Worm (Caenorhabditis elegans) whole organism, young adult: ENCODE data around the gene srj-1.

Experiments
- C06A6.2 ChIP-seq: fragments of 200-800 bp; sonication (Bioruptor generic); conservative IDR thresholded peaks from 2 replicates; pipeline ENCODE4 v1.3.6; 2022; ENCODE audit warnings: missing genetic modification characterization, missing compliant biosample characterization
- F10E7.11 ChIP-seq: sonication (generic microtip); optimal IDR thresholded peaks from 2 replicates; lab custom pipeline; 2017; ENCODE audit warnings: mild to moderate bottlenecking, missing genetic modification characterization, moderate library complexity, missing compliant biosample characterization
- F52B5.7 ChIP-seq: sonication (generic microtip); optimal IDR thresholded peaks from 2 replicates; lab custom pipeline; 2016; ENCODE audit warnings: mild to moderate bottlenecking, missing genetic modification characterization, missing compliant biosample characterization
- K12H6.12 ChIP-seq: fragments of 200-800 bp; sonication (Bioruptor generic); optimal IDR thresholded peaks from 2 replicates; lab custom pipeline; 2018; ENCODE audit warnings: mild to moderate bottlenecking, missing genetic modification characterization, missing compliant biosample characterization
- Y53G8AR.9 ChIP-seq: fragments of 200-800 bp; sonication (Bioruptor generic); conservative IDR thresholded peaks from 2 replicates; pipeline ENCODE4 v1.3.6; 2022; ENCODE audit warnings: missing genetic modification reagents, missing genetic modification characterization, missing compliant biosample characterization
- ama-1 ChIP-seq, 3 experiments: fragments of 150-350 bp in 1 of 3; sonication (generic microtip) in 2 of 3; optimal IDR thresholded peaks; 2 replicates each; lab custom pipeline; 2014 to 2018; ENCODE audit warnings: missing biosample characterization in 2 of 3, missing genetic modification characterization in 2 of 3, missing genetic modification reagents in 2 of 3
- aptf-2 ChIP-seq: fragments of 200-800 bp; sonication (Bioruptor generic); conservative IDR thresholded peaks from 2 replicates; pipeline ENCODE4 v1.3.6; 2022; ENCODE audit warnings: missing genetic modification reagents, missing genetic modification characterization, missing compliant biosample characterization
- aptf-3 ChIP-seq: fragments of 200-800 bp; sonication (Bioruptor generic); IDR thresholded peaks from 2 replicates; pipeline ENCODE4 v1.3.6; 2022; ENCODE audit warnings: missing genetic modification characterization, missing compliant biosample characterization
- athp-1 ChIP-seq: sonication (generic microtip); optimal IDR thresholded peaks from 2 replicates; lab custom pipeline; 2017; ENCODE audit warnings: mild to moderate bottlenecking, missing genetic modification characterization, missing compliant biosample characterization
- bed-1 ChIP-seq: fragments of 200-800 bp; sonication (Bioruptor generic); IDR thresholded peaks from 2 replicates; pipeline ENCODE4 v1.3.6; 2022; ENCODE audit warnings: missing genetic modification reagents, missing genetic modification characterization, missing compliant biosample characterization
- ccch-3 ChIP-seq: fragments of 200-800 bp; sonication (Bioruptor generic); optimal IDR thresholded peaks from 2 replicates; lab custom pipeline; 2018; ENCODE audit warnings: mild to moderate bottlenecking, missing genetic modification characterization, missing compliant biosample characterization
- cebp-1 ChIP-seq, 2 experiments: fragments of 200-800 bp in 1 of 2; sonication (Bioruptor generic) in 1 of 2; sonication (generic microtip) in 1 of 2; IDR thresholded peaks in 1 of 2; optimal IDR thresholded peaks in 1 of 2; 2 replicates each; pipeline versions ENCODE4 v1.3.6 to Lab custom; 2017 to 2022; ENCODE audit warnings: missing compliant biosample characterization in 2 of 2, missing genetic modification characterization in 2 of 2, mild to moderate bottlenecking in 1 of 2, missing genetic modification reagents in 1 of 2, moderate library complexity in 1 of 2
- ceh-91 ChIP-seq: fragments of 200-800 bp; sonication (Bioruptor generic); IDR thresholded peaks from 2 replicates; pipeline ENCODE4 v1.3.6; 2022; ENCODE audit warnings: missing genetic modification reagents, missing genetic modification characterization, missing compliant biosample characterization
- chd-7 ChIP-seq: sonication (generic microtip); optimal IDR thresholded peaks from 2 replicates; lab custom pipeline; 2016; ENCODE audit warnings: mild to moderate bottlenecking, missing genetic modification characterization, moderate library complexity, missing compliant biosample characterization
- egl-18 ChIP-seq: fragments of 200-800 bp; sonication (Bioruptor generic); IDR thresholded peaks from 2 replicates; pipeline ENCODE4 v1.3.6; 2022; ENCODE audit warnings: missing genetic modification reagents, missing genetic modification characterization, missing compliant biosample characterization
- egl-44 ChIP-seq: fragments of 200-800 bp; sonication (Bioruptor generic); IDR thresholded peaks from 2 replicates; pipeline ENCODE4 v1.3.6; 2022; ENCODE audit warnings: missing genetic modification reagents, missing genetic modification characterization, missing compliant biosample characterization
- egrh-3 ChIP-seq: fragments of 200-800 bp; sonication (Bioruptor generic); IDR thresholded peaks from 2 replicates; pipeline ENCODE4 v1.3.6; 2022; ENCODE audit warnings: missing genetic modification reagents, missing genetic modification characterization, missing compliant biosample characterization
- ekl-4 ChIP-seq: fragments of 200-800 bp; sonication (Bioruptor generic); IDR thresholded peaks from 2 replicates; pipeline ENCODE4 v1.3.6; 2022; ENCODE audit warnings: missing genetic modification reagents, missing genetic modification characterization, missing compliant biosample characterization
- fkh-3 ChIP-seq: sonication (generic microtip); optimal IDR thresholded peaks from 2 replicates; lab custom pipeline; 2016; ENCODE audit warnings: mild to moderate bottlenecking, missing genetic modification characterization, missing compliant biosample characterization
- hlh-26 ChIP-seq: fragments of 200-800 bp; sonication (Bioruptor generic); conservative IDR thresholded peaks from 2 replicates; pipeline ENCODE4 v1.3.6; 2022; ENCODE audit warnings: missing genetic modification reagents, missing genetic modification characterization, missing compliant biosample characterization
- hmg-20 ChIP-seq: fragments of 200-800 bp; sonication (Bioruptor generic); IDR thresholded peaks from 2 replicates; pipeline ENCODE4 v1.3.6; 2022; ENCODE audit warnings: missing genetic modification reagents, missing genetic modification characterization, missing compliant biosample characterization
- hrde-1 ChIP-seq: sonication (generic microtip); optimal IDR thresholded peaks from 2 replicates; lab custom pipeline; 2016; ENCODE audit warnings: missing genetic modification characterization, mild to moderate bottlenecking, missing compliant biosample characterization, moderate library complexity, missing genotype, missing genetic modification reagents, borderline replicate concordance
- lag-1 ChIP-seq: fragments of 200-800 bp; sonication (Bioruptor generic); IDR thresholded peaks from 2 replicates; pipeline ENCODE4 v1.3.6; 2022; ENCODE audit warnings: missing genetic modification reagents, missing genetic modification characterization, missing compliant biosample characterization
- let-607 ChIP-seq, 2 experiments: fragments of 200-800 bp in 1 of 2; sonication (Bioruptor generic) in 1 of 2; sonication (generic microtip) in 1 of 2; optimal IDR thresholded peaks; 2 replicates each; lab custom pipeline; 2016 to 2018; ENCODE audit warnings: mild to moderate bottlenecking in 2 of 2, missing compliant biosample characterization in 2 of 2, missing genetic modification characterization in 2 of 2, moderate library complexity in 2 of 2, missing genotype in 1 of 2
- lin-40 ChIP-seq: sonication (generic microtip); optimal IDR thresholded peaks from 2 replicates; lab custom pipeline; 2016; ENCODE audit warnings: missing genetic modification characterization, mild to moderate bottlenecking, missing compliant biosample characterization, missing genotype, missing genetic modification reagents
- lin-54 ChIP-seq: fragments of 200-800 bp; sonication (Bioruptor generic); optimal IDR thresholded peaks from 2 replicates; lab custom pipeline; 2018; ENCODE audit warnings: mild to moderate bottlenecking, missing genetic modification characterization, missing compliant biosample characterization
- lsl-1 ChIP-seq: fragments of 200-800 bp; sonication (Bioruptor generic); optimal IDR thresholded peaks from 2 replicates; lab custom pipeline; 2018; ENCODE audit warnings: mild to moderate bottlenecking, missing genetic modification characterization, moderate library complexity, missing compliant biosample characterization
- madf-3 ChIP-seq: fragments of 200-800 bp; sonication (Bioruptor generic); IDR thresholded peaks from 2 replicates; pipeline ENCODE4 v1.3.6; 2022; ENCODE audit warnings: missing genetic modification reagents, missing genetic modification characterization, missing compliant biosample characterization
- madf-6 ChIP-seq: fragments of 200-800 bp; sonication (Bioruptor generic); IDR thresholded peaks from 2 replicates; pipeline ENCODE4 v1.3.6; 2022; ENCODE audit warnings: missing genetic modification reagents, missing genetic modification characterization, missing compliant biosample characterization
- mcd-1 ChIP-seq: fragments of 200-800 bp; sonication (Bioruptor generic); IDR thresholded peaks from 2 replicates; pipeline ENCODE4 v1.3.6; 2022; ENCODE audit warnings: missing genetic modification reagents, missing genetic modification characterization, missing compliant biosample characterization
- mes-4 ChIP-seq: sonication (generic microtip); optimal IDR thresholded peaks from 2 replicates; lab custom pipeline; 2016; ENCODE audit warnings: missing genotype, missing genetic modification characterization, missing compliant biosample characterization
- nfyb-1 ChIP-seq: fragments of 200-800 bp; sonication (Bioruptor generic); IDR thresholded peaks from 2 replicates; pipeline ENCODE4 v1.3.6; 2022; ENCODE audit warnings: missing genetic modification reagents, missing genetic modification characterization, missing compliant biosample characterization
- nhr-179 ChIP-seq: sonication (generic microtip); optimal IDR thresholded peaks from 2 replicates; lab custom pipeline; 2016; ENCODE audit warnings: mild to moderate bottlenecking, missing genetic modification characterization, missing compliant biosample characterization
- sea-2 ChIP-seq: fragments of 200-800 bp; sonication (Bioruptor generic); IDR thresholded peaks from 2 replicates; pipeline ENCODE4 v1.3.6; 2022; ENCODE audit warnings: missing genetic modification characterization, missing compliant biosample characterization
- snpc-1.3 ChIP-seq: sonication (generic microtip); optimal IDR thresholded peaks from 2 replicates; lab custom pipeline; 2017; ENCODE audit warnings: missing genetic modification characterization, mild to moderate bottlenecking, missing compliant biosample characterization, antibody characterized with exemption, moderate library complexity, missing genotype, missing genetic modification reagents; ENCODE audit not compliant: insufficient read depth
- snpc-4 ChIP-seq, 5 experiments: fragments of 150-350 bp in 1 of 5; sonication (generic microtip) in 4 of 5; optimal IDR thresholded peaks; 2 replicates each; lab custom pipeline; 2014 to 2018; ENCODE audit warnings: missing genetic modification characterization in 5 of 5, missing biosample characterization in 3 of 5, antibody characterized with exemption in 2 of 5, mild to moderate bottlenecking in 2 of 5, missing compliant biosample characterization in 2 of 5, missing genotype in 2 of 5, moderate library complexity in 2 of 5, missing genetic modification reagents in 1 of 5
- tbp1 ChIP-seq: fragments of 200-800 bp; sonication (Bioruptor generic); optimal IDR thresholded peaks from 2 replicates; lab custom pipeline; 2018; ENCODE audit warnings: mild to moderate bottlenecking, missing genetic modification characterization, missing compliant biosample characterization
- unc-130 ChIP-seq: sonication (generic microtip); optimal IDR thresholded peaks from 2 replicates; lab custom pipeline; 2016; ENCODE audit warnings: missing genetic modification reagents, missing genetic modification characterization, missing compliant biosample characterization
- unc-62 ChIP-seq: fragments of 150-350 bp; optimal IDR thresholded peaks from 2 replicates; lab custom pipeline; 2014; ENCODE audit warnings: missing biosample characterization, missing genetic modification reagents, missing genetic modification characterization
- xnd-1 ChIP-seq: sonication (generic microtip); optimal IDR thresholded peaks from 2 replicates; lab custom pipeline; 2016; ENCODE audit warnings: missing genotype, missing genetic modification reagents, missing genetic modification characterization, missing compliant biosample characterization
- zfh-2 ChIP-seq: fragments of 200-800 bp; sonication (Bioruptor generic); conservative IDR thresholded peaks from 2 replicates; pipeline ENCODE4 v1.3.6; 2022; ENCODE audit warnings: missing genetic modification reagents, missing genetic modification characterization, missing compliant biosample characterization
- ztf-25 ChIP-seq: fragments of 200-800 bp; sonication (Bioruptor generic); IDR thresholded peaks from 2 replicates; pipeline ENCODE4 v1.3.6; 2022; ENCODE audit warnings: missing genetic modification reagents, missing genetic modification characterization, missing compliant biosample characterization
- ztf-26 ChIP-seq: sonication (generic microtip); optimal IDR thresholded peaks from 2 replicates; lab custom pipeline; 2017; ENCODE audit warnings: missing genetic modification characterization, missing compliant biosample characterization
- ztf-3 ChIP-seq: fragments of 200-800 bp; sonication (Bioruptor generic); optimal IDR thresholded peaks from 2 replicates; lab custom pipeline; 2018; ENCODE audit warnings: mild to moderate bottlenecking, missing genetic modification characterization, missing compliant biosample characterization

The srj-1 gene

DNA sequence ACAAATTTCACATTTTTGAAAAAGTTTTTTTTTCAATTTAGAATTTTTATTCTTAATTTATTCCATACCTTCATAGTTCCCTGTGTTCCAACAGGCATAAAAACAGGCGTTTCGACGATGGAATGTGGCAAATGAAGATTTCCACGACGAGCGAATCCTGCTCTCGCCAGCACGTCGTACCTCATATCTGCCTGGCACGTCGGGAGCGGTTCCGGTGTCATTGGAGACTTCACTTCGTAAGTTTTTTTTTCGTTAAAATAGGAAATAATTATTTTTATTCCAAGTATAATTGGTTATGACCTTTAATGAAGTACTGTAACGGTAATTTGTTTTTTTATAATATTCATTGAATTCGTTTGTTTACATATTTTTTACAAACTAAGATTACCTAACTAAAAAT is 5.7 kb downstream of the srj-1 start, which contains the start of gene tgt-1 (continued):
- TF ChIP-seq hlh-26 (GFP tag; lab: Robert Waterston, UW) (no peak), tbp1 (GFP tag; lab: Kevin White, UChicago) (peak; percentile 7), ekl-4 (GFP tag; lab: Robert Waterston, UW) (no peak; the same call in 1 of the 2 replicates), fkh-3 (no peak), C06A6.2 (GFP tag; lab: Robert Waterston, UW) (no peak), lin-40 (tag; lab: Kevin White, UChicago) (no peak), snpc-4 (GFP tag; optimal IDR thresholded peaks at IDR 0.05; lab: Kevin White, UChicago) (no peak), snpc-4 (tag; optimal IDR thresholded peaks at IDR 0.05; lab: Kevin White, UChicago) (peak in 2 of 4 experiments; percentile 3 to 40), unc-62 (GFP tag; lab: Kevin White, UChicago) (no peak), egrh-3 (GFP tag; lab: Robert Waterston, UW) (no peak), aptf-3 (no peak), athp-1 (tag; lab: Kevin White, UChicago) (no peak), snpc-1.3 (tag; lab: Kevin White, UChicago) (no peak)
- TF ChIP-seq, all 124 proteins: peak for 12

- TF ChIP-seq snpc-1.3 (tag; lab: Kevin White, UChicago) (no peak), egl-18 (GFP tag; lab: Robert Waterston, UW) (no peak), let-607 (tag; optimal IDR thresholded peaks at IDR 0.05; lab: Kevin White, UChicago) (no peak), zfh-2 (GFP tag; lab: Robert Waterston, UW) (no peak), ztf-3 (GFP tag; lab: Kevin White, UChicago) (no peak), lsl-1 (no peak), bed-1 (GFP tag; lab: Robert Waterston, UW) (no peak), nfyb-1 (GFP tag; lab: Robert Waterston, UW) (no peak), K12H6.12 (no peak), sea-2 (GFP tag; lab: Robert Waterston, UW) (no peak), Y53G8AR.9 (GFP tag; lab: Robert Waterston, UW) (peak; percentile 47; the same call in 1 of the 2 replicates), lag-1 (GFP tag; lab: Robert Waterston, UW) (no peak), lin-54 (GFP tag; lab: Kevin White, UChicago) (peak; percentile 13), ceh-91 (GFP tag; lab: Robert Waterston, UW) (no peak), hrde-1 (tag; lab: Kevin White, UChicago) (no peak), chd-7 (tag; lab: Kevin White, UChicago) (no peak), egl-44 (GFP tag; lab: Robert Waterston, UW) (no peak), ztf-25 (GFP tag; lab: Robert Waterston, UW) (no peak), C06A6.2 (GFP tag; lab: Robert Waterston, UW) (no peak), F52B5.7 (no peak), ama-1 (optimal IDR thresholded peaks at IDR 0.05; lab: Kevin White, UChicago) (peak; percentile 53), ama-1 (GFP tag; optimal IDR thresholded peaks at IDR 0.05; lab: Kevin White, UChicago) (no peak), unc-130 (no peak), ccch-3 (GFP tag; lab: Kevin White, UChicago) (no peak), nhr-179 (no peak), mes-4 (tag; lab: Kevin White, UChicago) (no peak), xnd-1 (tag; lab: Kevin White, UChicago) (no peak), cebp-1 (GFP tag; IDR thresholded peaks at IDR 0.05; lab: Robert Waterston, UW) (no peak), cebp-1 (tag; optimal IDR thresholded peaks at IDR 0.05; lab: Kevin White, UChicago) (peak; percentile 18), madf-3 (GFP tag; lab: Robert Waterston, UW) (no peak), mcd-1 (GFP tag; lab: Robert Waterston, UW) (0 out of 2 replicates have a peak, but pooled peaks have one; percentile 9), hmg-20 (GFP tag; lab: Robert Waterston, UW) (no peak), F10E7.11 (tag; lab: Kevin White, UChicago) (no peak), madf-6 (GFP tag; lab: Robert Waterston, UW) (no peak), ztf-26 (tag; lab: Kevin White, UChicago) (no peak), aptf-2 (GFP tag; lab: Robert Waterston, UW) (no peak)
These were observed 8.2 kb downstream of the srj-1 start for ce11 chrIV:11957074-11957473.
